Worm (Caenorhabditis elegans) whole organism, L1 larva: Measurements from ENCODE around the gene K08F9.3.

Experiments used
- ama-1 ChIP-seq: fragments of 150-350 bp; optimal IDR thresholded peaks from 2 replicates; lab custom pipeline; 2014
- egl-27 ChIP-seq, 2 experiments: fragments of 150-350 bp in 1 of 2; sonication (generic microtip); optimal IDR thresholded peaks; 3 replicates each; lab custom pipeline; 2017 to 2018; ENCODE audit warnings: missing biosample characterization in 2 of 2, missing genetic modification characterization in 2 of 2, missing genetic modification reagents in 2 of 2
- lin-15B ChIP-seq: fragments of 150-350 bp; sonication (generic microtip); optimal IDR thresholded peaks from 3 replicates; lab custom pipeline; 2014; ENCODE audit warnings: missing biosample characterization, missing genetic modification characterization
- nhr-11 ChIP-seq: fragments of 150-350 bp; optimal IDR thresholded peaks from 2 replicates; lab custom pipeline; 2014; ENCODE audit warnings: missing biosample characterization, missing genetic modification characterization
- nhr-237 ChIP-seq: fragments of 150-350 bp; optimal IDR thresholded peaks from 2 replicates; lab custom pipeline; 2014; ENCODE audit warnings: missing biosample characterization, missing genetic modification characterization
- nhr-76 ChIP-seq: sonication (generic microtip); optimal IDR thresholded peaks from 2 replicates; lab custom pipeline; 2017; ENCODE audit warnings: missing biosample characterization, missing genetic modification characterization
- pag-3 ChIP-seq: sonication (generic microtip); optimal IDR thresholded peaks from 2 replicates; lab custom pipeline; 2017; ENCODE audit warnings: missing genetic modification characterization, mild to moderate bottlenecking, missing compliant biosample characterization, antibody characterized with exemption, borderline replicate concordance; ENCODE audit not compliant: insufficient read depth
- xbp-1 ChIP-seq: sonication (generic microtip); optimal IDR thresholded peaks from 2 replicates; lab custom pipeline; 2016; ENCODE audit warnings: missing genetic modification characterization, missing compliant biosample characterization

DNA sequence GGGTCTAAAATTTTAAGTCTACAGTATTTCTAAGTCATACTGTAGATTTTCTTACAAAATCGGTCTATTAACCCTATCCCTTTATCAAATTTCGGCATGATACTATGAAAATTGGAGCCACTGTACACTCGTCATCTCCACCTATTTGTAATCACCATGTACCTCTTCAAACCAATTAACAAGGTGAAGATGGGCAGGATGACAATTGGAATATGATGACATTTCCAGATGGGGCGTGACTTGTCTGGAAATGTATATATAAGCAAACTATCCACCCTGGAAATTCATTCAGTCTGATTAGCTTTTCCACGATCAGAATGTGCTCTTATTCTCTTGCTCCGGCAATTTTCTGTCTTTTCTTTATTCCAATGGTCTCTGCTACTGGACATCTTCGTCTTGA lies 31.1 kb upstream of the K08F9.3 start, which contains the start of gene Y75B12A.2:
- TF ChIP-seq lin-15B (tag; lab: Kevin White, UChicago) (no peak), nhr-237 (tag; lab: Kevin White, UChicago) (no peak), egl-27 (tag; optimal IDR thresholded peaks at IDR 0.05; lab: Kevin White, UChicago) (no peak), pag-3 (tag; lab: Kevin White, UChicago) (no peak), nhr-11 (tag; lab: Kevin White, UChicago) (no peak), xbp-1 (no peak), nhr-76 (tag; lab: Kevin White, UChicago) (no peak), ama-1 (lab: Kevin White, UChicago) (no peak)
